Worm (Caenorhabditis elegans): ENCODE measurements around the gene gar-1.

- TF ChIP-seq ref-1 (GFP tag; conservative IDR thresholded peaks at IDR 0.05): no peak
- TF ChIP-seq med-1 (GFP tag; optimal IDR thresholded peaks at IDR 0.05; ENCODE audit: insufficient read depth): no peak
- TF ChIP-seq klf-2 (GFP tag; conservative IDR thresholded peaks at IDR 0.05): no peak
These were observed 51.0 kb downstream of the gar-1 start, which contains the start of gene K10C2.2 for ce11 chrX:6433688-6434087.

Measured in whole organism, midembryonic.